Worm (Caenorhabditis elegans) whole organism, L3 larva: ENCODE data around the gene ssu-2.

Source experiments
- ama-1 ChIP-seq: fragments of 150-350 bp; optimal IDR thresholded peaks from 2 replicates; lab custom pipeline; 2018
- ceh-28 ChIP-seq: fragments of 150-350 bp; optimal IDR thresholded peaks from 2 replicates; lab custom pipeline; 2014; ENCODE audit warnings: missing biosample characterization, missing genetic modification reagents, missing genetic modification characterization
- mdl-1 ChIP-seq: fragments of 150-350 bp; optimal IDR thresholded peaks from 2 replicates; lab custom pipeline; 2014; ENCODE audit warnings: missing biosample characterization, missing genetic modification characterization
- nhr-11 ChIP-seq: fragments of 150-350 bp; optimal IDR thresholded peaks from 2 replicates; lab custom pipeline; 2014; ENCODE audit warnings: missing biosample characterization, missing genetic modification characterization
- pha-4 ChIP-seq: fragments of 150-350 bp; optimal IDR thresholded peaks from 2 replicates; lab custom pipeline; 2014; ENCODE audit warnings: missing biosample characterization, missing genetic modification reagents, missing genetic modification characterization
- sea-2 ChIP-seq: fragments of 150-350 bp; sonication (generic microtip); optimal IDR thresholded peaks from 4 replicates; lab custom pipeline; 2014; ENCODE audit warnings: missing biosample characterization, missing genetic modification reagents, missing genetic modification characterization
- unc-62 ChIP-seq: fragments of 150-350 bp; sonication (generic microtip); optimal IDR thresholded peaks from 4 replicates; lab custom pipeline; 2014; ENCODE audit warnings: missing biosample characterization, missing genetic modification reagents, missing genetic modification characterization

DNA sequence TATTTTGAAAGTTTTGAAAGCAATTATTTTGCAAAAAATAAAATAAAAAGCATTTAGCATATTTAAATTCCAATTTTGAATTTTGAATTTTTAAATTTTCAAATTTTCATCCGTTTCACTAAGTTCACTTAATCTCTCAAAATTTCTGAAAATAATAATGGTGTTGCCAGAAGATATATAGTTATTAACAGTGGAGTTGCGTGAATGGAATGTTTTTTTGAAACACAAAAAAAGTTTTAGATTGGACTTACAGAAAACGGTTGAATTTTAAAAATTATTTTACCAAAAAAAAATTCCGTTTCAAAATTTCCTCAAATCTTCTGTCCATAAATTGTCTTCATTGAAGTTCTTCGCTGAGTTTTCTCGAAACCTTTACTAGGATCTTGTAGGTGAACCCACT, 30.2 kb downstream of the ssu-2 start:
- no peak for TF ChIP-seq unc-62
- TF ChIP-seq sea-2 (GFP tag; lab: Kevin White, UChicago), result no peak
- TF ChIP-seq ama-1, result no peak
- TF ChIP-seq nhr-11 (tag; lab: Kevin White, UChicago), result no peak
- TF ChIP-seq pha-4, result no peak
- TF ChIP-seq mdl-1 (tag; lab: Kevin White, UChicago), result no peak
- no peak for TF ChIP-seq ceh-28 (tag; lab: Kevin White, UChicago)
